Fruit fly (Drosophila melanogaster) whole organism, wandering third instar larva: ENCODE measurements around the gene CG13445.

Experiments used
- GATAd ChIP-seq: sonication (Bioruptor generic); optimal IDR thresholded peaks from 2 replicates; lab custom pipeline; 2016; ENCODE audit warnings: missing biosample characterization, missing genetic modification characterization
- Hnf4 ChIP-seq: fragments of 200-800 bp; sonication (Bioruptor generic); optimal IDR thresholded peaks from 2 replicates; lab custom pipeline; 2016; ENCODE audit warnings: missing biosample characterization, mild to moderate bottlenecking, missing genetic modification characterization
- Hr78 ChIP-seq: fragments of >200 bp; optimal IDR thresholded peaks from 2 replicates; lab custom pipeline; 2017; ENCODE audit warnings: missing biosample characterization, missing genetic modification characterization
- Mio ChIP-seq: sonication (Bioruptor generic); optimal IDR thresholded peaks from 2 replicates; lab custom pipeline; 2016; ENCODE audit warnings: missing biosample characterization, missing genetic modification characterization
- Sp1 ChIP-seq: fragments of 200-800 bp; sonication (Bioruptor generic); optimal IDR thresholded peaks from 3 replicates; lab custom pipeline; 2019; ENCODE audit warnings: missing biosample characterization, mild to moderate bottlenecking, missing genetic modification characterization, moderate library complexity
- br ChIP-seq: fragments of 200-800 bp; sonication (Bioruptor generic); optimal IDR thresholded peaks from 2 replicates; lab custom pipeline; 2016; ENCODE audit warnings: missing biosample characterization, missing genetic modification characterization
- brk ChIP-seq: fragments of 200-800 bp; sonication (Bioruptor generic); optimal IDR thresholded peaks from 2 replicates; lab custom pipeline; 2016; ENCODE audit warnings: missing biosample characterization, mild to moderate bottlenecking, missing genetic modification characterization
- dl ChIP-seq, 2 experiments: fragments of 175-275, 200-275 bp in 1 of 2; fragments of 200-275 bp in 1 of 2; sonication (Bioruptor generic); optimal IDR thresholded peaks; lab custom pipeline; 2018; ENCODE audit warnings: mild to moderate bottlenecking in 2 of 2, missing biosample characterization in 2 of 2, missing genetic modification characterization in 2 of 2, moderate library complexity in 2 of 2; ENCODE audit not compliant: partially characterized antibody in 2 of 2, insufficient read depth in 1 of 2
- fru ChIP-seq: fragments of 200-800 bp; sonication (Bioruptor generic); optimal IDR thresholded peaks from 3 replicates; lab custom pipeline; 2016; ENCODE audit warnings: missing biosample characterization, mild to moderate bottlenecking, missing genetic modification characterization
- psq ChIP-seq: fragments of 200-800 bp; sonication (Bioruptor generic); optimal IDR thresholded peaks from 3 replicates; lab custom pipeline; 2017; ENCODE audit warnings: missing biosample characterization, mild to moderate bottlenecking, missing genetic modification characterization, moderate library complexity

dm6 chr3L:15824537-15824936 lies 15.3 kb downstream of the CG13445 start:
- no peak for TF ChIP-seq brk (GFP tag; lab: Kevin White, UChicago)
- TF ChIP-seq Hr78 (GFP tag; lab: Kevin White, UChicago): no peak
- TF ChIP-seq psq: no peak
- TF ChIP-seq br (GFP tag; lab: Kevin White, UChicago): no peak
- TF ChIP-seq Mio (GFP tag; lab: Kevin White, UChicago): no peak
- TF ChIP-seq fru (GFP tag; lab: Kevin White, UChicago): no peak
- no peak for TF ChIP-seq Hnf4 (GFP tag; lab: Kevin White, UChicago)
- no peak for TF ChIP-seq Sp1 (GFP tag; lab: Kevin White, UChicago)
- TF ChIP-seq GATAd (GFP tag; lab: Kevin White, UChicago): no peak
- no peak for TF ChIP-seq dl (GFP tag; optimal IDR thresholded peaks at IDR 0.05; lab: Kevin White, UChicago; ENCODE audit: insufficient read depth in 1 of 2, partially characterized antibody in 2 of 2)
